Worm (Caenorhabditis elegans) whole organism, young adult: ENCODE measurements around the gene fzo-1.

Experiments
- F33H1.4 ChIP-seq: fragments of 200-800 bp; sonication (Bioruptor generic); IDR thresholded peaks from 2 replicates; pipeline ENCODE4 v1.3.6; 2022; ENCODE audit warnings: missing genetic modification reagents, missing genetic modification characterization, missing compliant biosample characterization
- let-526 ChIP-seq: fragments of 200-800 bp; sonication (Bioruptor generic); IDR thresholded peaks from 2 replicates; pipeline ENCODE4 v1.3.6; 2022; ENCODE audit warnings: missing genetic modification reagents, missing genetic modification characterization, missing compliant biosample characterization
- nfya-1 ChIP-seq: sonication (generic microtip); optimal IDR thresholded peaks from 2 replicates; lab custom pipeline; 2017; ENCODE audit warnings: antibody characterized with exemption, missing compliant biosample characterization, missing genetic modification characterization, borderline replicate concordance; ENCODE audit not compliant: insufficient read depth
- unc-130 ChIP-seq: sonication (generic microtip); optimal IDR thresholded peaks from 2 replicates; lab custom pipeline; 2016; ENCODE audit warnings: missing genetic modification reagents, missing genetic modification characterization, missing compliant biosample characterization

DNA sequence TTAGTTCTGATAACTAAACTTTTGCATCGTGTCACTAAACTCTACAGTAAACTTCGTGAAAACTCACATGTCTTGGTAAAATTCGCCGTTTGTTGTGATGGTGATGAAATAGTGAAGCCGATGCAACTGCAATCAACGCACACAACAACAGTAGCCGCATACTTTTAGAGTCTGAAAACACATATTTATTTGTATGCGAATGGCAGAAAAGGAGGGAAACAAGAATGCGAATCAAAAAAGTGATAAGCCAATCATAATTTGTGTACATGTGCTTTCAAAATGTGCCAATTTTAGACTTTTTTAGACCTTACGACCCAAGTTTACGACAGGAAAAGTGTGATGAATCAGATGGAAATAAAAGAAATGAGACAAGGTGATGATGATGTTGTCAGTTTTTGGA is 30.7 kb downstream of the fzo-1 start, which contains the start of gene K05F1.10:
- TF ChIP-seq let-526, result no peak
- no peak for TF ChIP-seq unc-130 (GFP tag; lab: Kevin White, UChicago)
- no peak for TF ChIP-seq F33H1.4
- TF ChIP-seq nfya-1, result no peak
